Worm (Caenorhabditis elegans) whole organism, L4 larva: ENCODE results near the gene ZK418.2.

Experiments used
- F10B5.3 ChIP-seq: sonication (generic microtip); optimal IDR thresholded peaks from 2 replicates; lab custom pipeline; 2016; ENCODE audit warnings: mild to moderate bottlenecking, missing genetic modification characterization, missing compliant biosample characterization
- F26F4.8 ChIP-seq: fragments of 200-800 bp; sonication (Bioruptor generic); conservative IDR thresholded peaks from 2 replicates; pipeline ENCODE4 v1.3.6; 2022; ENCODE audit warnings: missing genetic modification characterization, missing compliant biosample characterization
- F37D6.2 ChIP-seq: sonication (generic microtip); optimal IDR thresholded peaks from 2 replicates; lab custom pipeline; 2016; ENCODE audit warnings: mild to moderate bottlenecking, missing genetic modification characterization, missing compliant biosample characterization
- R02D3.7 ChIP-seq: fragments of 150-350 bp; sonication (generic microtip); optimal IDR thresholded peaks from 3 replicates; lab custom pipeline; 2014; ENCODE audit warnings: missing biosample characterization, missing genetic modification characterization
- T20F7.1 ChIP-seq: fragments of 200-800 bp; sonication (Bioruptor generic); optimal IDR thresholded peaks from 2 replicates; lab custom pipeline; 2018; ENCODE audit warnings: mild to moderate bottlenecking, missing genetic modification characterization, missing compliant biosample characterization
- Y105C5A.15 ChIP-seq: fragments of 200-800 bp; sonication (Bioruptor generic); IDR thresholded peaks from 2 replicates; pipeline ENCODE4 v1.3.6; 2022; ENCODE audit warnings: missing genetic modification characterization, missing compliant biosample characterization
- Y48G9A.11 ChIP-seq: fragments of 200-800 bp; sonication (Bioruptor generic); IDR thresholded peaks from 2 replicates; pipeline ENCODE4 v1.3.6; 2022; ENCODE audit warnings: missing genetic modification reagents, missing genetic modification characterization, missing compliant biosample characterization
- Y5F2A.4 ChIP-seq: fragments of 200-800 bp; sonication (Bioruptor generic); optimal IDR thresholded peaks from 2 replicates; lab custom pipeline; 2018; ENCODE audit warnings: mild to moderate bottlenecking, missing genetic modification characterization, missing compliant biosample characterization
- ZK337.2 ChIP-seq: fragments of 200-800 bp; sonication (Bioruptor generic); IDR thresholded peaks from 2 replicates; pipeline ENCODE4 v1.3.6; 2022; ENCODE audit warnings: missing genetic modification reagents, missing genetic modification characterization, missing compliant biosample characterization
- aha-1 ChIP-seq: fragments of 150-350 bp; peaks from one replicate; lab custom pipeline; 2014; ENCODE audit warnings: missing biosample characterization, missing genetic modification characterization
- aly-2 ChIP-seq: sonication (generic microtip); optimal IDR thresholded peaks from 2 replicates; lab custom pipeline; 2018; ENCODE audit warnings: missing biosample characterization, missing genetic modification characterization
- ama-1 ChIP-seq: fragments of 150-350 bp; optimal IDR thresholded peaks from 2 replicates; lab custom pipeline; 2014; ENCODE audit warnings: inconsistent platforms, mixed read lengths
- attf-4 ChIP-seq: sonication (generic microtip); optimal IDR thresholded peaks from 3 replicates; lab custom pipeline; 2017; ENCODE audit warnings: missing biosample characterization, missing genetic modification characterization
- ceh-62 ChIP-seq: sonication (generic microtip); optimal IDR thresholded peaks from 2 replicates; lab custom pipeline; 2017; ENCODE audit warnings: missing biosample characterization, missing genetic modification characterization
- ceh-82 ChIP-seq: sonication (generic microtip); optimal IDR thresholded peaks from 2 replicates; lab custom pipeline; 2017; ENCODE audit warnings: missing biosample characterization, missing genetic modification characterization
- ces-1 ChIP-seq: fragments of 150-350 bp; sonication (generic microtip); optimal IDR thresholded peaks from 4 replicates; lab custom pipeline; 2014; ENCODE audit warnings: missing biosample characterization, missing genetic modification reagents, missing genetic modification characterization
- cey-2 ChIP-seq: sonication (generic microtip); optimal IDR thresholded peaks from 3 replicates; lab custom pipeline; 2017; ENCODE audit warnings: missing genetic modification characterization, mild to moderate bottlenecking, missing compliant biosample characterization, antibody characterized with exemption, borderline replicate concordance; ENCODE audit not compliant: insufficient read depth
- daf-16 ChIP-seq, 3 experiments: sonication (generic microtip); optimal IDR thresholded peaks; 2 replicates each; lab custom pipeline; 2016 to 2017; ENCODE audit warnings: missing genetic modification characterization in 3 of 3, missing genetic modification reagents in 3 of 3, mild to moderate bottlenecking in 2 of 3, missing compliant biosample characterization in 2 of 3, missing biosample characterization in 1 of 3, moderate library complexity in 1 of 3
- daf-19 ChIP-seq: fragments of 200-800 bp; sonication (Bioruptor generic); conservative IDR thresholded peaks from 2 replicates; pipeline ENCODE4 v1.3.6; 2022; ENCODE audit warnings: missing genetic modification characterization, missing compliant biosample characterization
- dmd-6 ChIP-seq: fragments of 200-800 bp; sonication (Bioruptor generic); IDR thresholded peaks from 2 replicates; pipeline ENCODE4 v1.3.6; 2022; ENCODE audit warnings: missing genetic modification reagents, missing genetic modification characterization, missing compliant biosample characterization
- dmd-8 ChIP-seq: fragments of 200-800 bp; sonication (Bioruptor generic); IDR thresholded peaks from 2 replicates; pipeline ENCODE4 v1.3.6; 2022; ENCODE audit warnings: missing genetic modification characterization, missing compliant biosample characterization
- dmd-9 ChIP-seq: fragments of 200-800 bp; sonication (Bioruptor generic); IDR thresholded peaks from 2 replicates; pipeline ENCODE4 v1.3.6; 2022; ENCODE audit warnings: missing genetic modification reagents, missing genetic modification characterization, missing compliant biosample characterization
- fos-1 ChIP-seq: fragments of 150-350 bp; optimal IDR thresholded peaks from 2 replicates; lab custom pipeline; 2014; ENCODE audit warnings: missing biosample characterization, missing genetic modification characterization
- hmg-1.1 ChIP-seq: fragments of 200-800 bp; sonication (Bioruptor generic); IDR thresholded peaks from 2 replicates; pipeline ENCODE4 v1.3.6; 2022; ENCODE audit warnings: missing genetic modification reagents, missing genetic modification characterization, missing compliant biosample characterization
- jun-1 ChIP-seq: fragments of 150-350 bp; optimal IDR thresholded peaks from 2 replicates; lab custom pipeline; 2014; ENCODE audit warnings: missing biosample characterization, missing genetic modification reagents, missing genetic modification characterization
- lin-15B ChIP-seq: fragments of 150-350 bp; sonication (generic microtip); optimal IDR thresholded peaks from 3 replicates; lab custom pipeline; 2014; ENCODE audit warnings: missing biosample characterization, missing genetic modification characterization
- lir-3 ChIP-seq: sonication (generic microtip); optimal IDR thresholded peaks from 2 replicates; lab custom pipeline; 2016; ENCODE audit warnings: mild to moderate bottlenecking, missing genetic modification characterization, missing compliant biosample characterization
- mdl-1 ChIP-seq, 2 experiments: fragments of 150-350 bp in 1 of 2; sonication (generic microtip) in 1 of 2; optimal IDR thresholded peaks; 2 replicates each; lab custom pipeline; 2014 to 2017; ENCODE audit warnings: missing biosample characterization in 2 of 2, missing genetic modification characterization in 2 of 2
- mep-1 ChIP-seq: fragments of 150-350 bp; sonication (generic microtip); optimal IDR thresholded peaks from 3 replicates; lab custom pipeline; 2014; ENCODE audit warnings: missing biosample characterization, missing genetic modification characterization
- nhr-10 ChIP-seq: fragments of 150-350 bp; optimal IDR thresholded peaks from 2 replicates; lab custom pipeline; 2014; ENCODE audit warnings: missing biosample characterization, missing genetic modification characterization
- nhr-102 ChIP-seq: sonication (generic microtip); optimal IDR thresholded peaks from 2 replicates; lab custom pipeline; 2016; ENCODE audit warnings: mild to moderate bottlenecking, missing genetic modification characterization, moderate library complexity, missing compliant biosample characterization
- nhr-11 ChIP-seq: fragments of 150-350 bp; optimal IDR thresholded peaks from 2 replicates; lab custom pipeline; 2014; ENCODE audit warnings: missing biosample characterization, missing genetic modification characterization
- nhr-111 ChIP-seq: fragments of 200-800 bp; sonication (Bioruptor generic); optimal IDR thresholded peaks from 2 replicates; lab custom pipeline; 2018; ENCODE audit warnings: mild to moderate bottlenecking, missing genetic modification characterization, missing compliant biosample characterization
- nhr-41 ChIP-seq: fragments of 200-800 bp; sonication (Bioruptor generic); IDR thresholded peaks from 2 replicates; pipeline ENCODE4 v1.3.6; 2022; ENCODE audit warnings: missing genetic modification reagents, missing genetic modification characterization, missing compliant biosample characterization
- nhr-42 ChIP-seq: fragments of 200-800 bp; sonication (Bioruptor generic); IDR thresholded peaks from 2 replicates; pipeline ENCODE4 v1.3.6; 2022; ENCODE audit warnings: missing genetic modification characterization, missing compliant biosample characterization
- nhr-6 ChIP-seq: fragments of 150-350 bp; optimal IDR thresholded peaks from 2 replicates; lab custom pipeline; 2014; ENCODE audit warnings: missing biosample characterization, missing genetic modification characterization
- nhr-76 ChIP-seq: fragments of 150-350 bp; optimal IDR thresholded peaks from 2 replicates; lab custom pipeline; 2014; ENCODE audit warnings: missing biosample characterization, missing genetic modification characterization
- nhr-77 ChIP-seq: fragments of 150-350 bp; optimal IDR thresholded peaks from 2 replicates; lab custom pipeline; 2014; ENCODE audit warnings: missing biosample characterization, missing genetic modification characterization
- pha-4 ChIP-seq, 2 experiments: fragments of 150-350 bp in 1 of 2; fragments of 200-800 bp in 1 of 2; sonication (Bioruptor generic) in 1 of 2; IDR thresholded peaks in 1 of 2; optimal IDR thresholded peaks in 1 of 2; 2 replicates each; pipeline versions ENCODE4 v1.3.6 to Lab custom; 2014 to 2022; ENCODE audit warnings: missing genetic modification characterization in 2 of 2, missing genetic modification reagents in 2 of 2, missing biosample characterization in 1 of 2, missing compliant biosample characterization in 1 of 2
- php-3 ChIP-seq: fragments of 200-800 bp; sonication (Bioruptor generic); IDR thresholded peaks from 2 replicates; pipeline ENCODE4 v1.3.6; 2022; ENCODE audit warnings: missing genetic modification reagents, missing genetic modification characterization, missing compliant biosample characterization
- rbr-2 ChIP-seq: sonication (generic microtip); optimal IDR thresholded peaks from 2 replicates; lab custom pipeline; 2016; ENCODE audit warnings: missing genotype, missing genetic modification characterization, missing compliant biosample characterization
- sdz-12 ChIP-seq: fragments of 200-800 bp; sonication (Bioruptor generic); optimal IDR thresholded peaks from 2 replicates; lab custom pipeline; 2018; ENCODE audit warnings: mild to moderate bottlenecking, missing genetic modification characterization, missing compliant biosample characterization
- set-16 ChIP-seq: fragments of 200-800 bp; sonication (Bioruptor generic); IDR thresholded peaks from 2 replicates; pipeline ENCODE4 v1.3.6; 2022; ENCODE audit warnings: missing genetic modification reagents, missing genetic modification characterization, missing compliant biosample characterization
- tag-97 ChIP-seq: fragments of 200-800 bp; sonication (Bioruptor generic); IDR thresholded peaks from 2 replicates; pipeline ENCODE4 v1.3.6; 2022; ENCODE audit warnings: missing genetic modification characterization, missing compliant biosample characterization
- tra-1 ChIP-seq: fragments of 200-800 bp; sonication (Bioruptor generic); IDR thresholded peaks from 2 replicates; pipeline ENCODE4 v1.3.6; 2022; ENCODE audit warnings: missing genetic modification reagents, missing genetic modification characterization, missing compliant biosample characterization
- unc-130 ChIP-seq: sonication (generic microtip); optimal IDR thresholded peaks from 2 replicates; lab custom pipeline; 2016; ENCODE audit warnings: missing genetic modification reagents, missing genetic modification characterization, missing compliant biosample characterization
- unc-62 ChIP-seq, 3 experiments: fragments of 150-350 bp in 1 of 3; sonication (generic microtip); optimal IDR thresholded peaks in 2 of 3; peaks in 1 of 3; 1 replicate in 1 of 3; 2 replicates in 2 of 3; lab custom pipeline; 2014 to 2017; ENCODE audit warnings: missing biosample characterization in 3 of 3, missing genetic modification characterization in 3 of 3, missing genetic modification reagents in 3 of 3, missing genotype in 1 of 3
- vab-7 ChIP-seq: fragments of 200-800 bp; sonication (Bioruptor generic); IDR thresholded peaks from 2 replicates; pipeline ENCODE4 v1.3.6; 2022; ENCODE audit warnings: missing genetic modification reagents, missing genetic modification characterization, missing compliant biosample characterization
- zfp-3 ChIP-seq: fragments of 200-800 bp; sonication (Bioruptor generic); conservative IDR thresholded peaks from 2 replicates; pipeline ENCODE4 v1.3.6; 2022; ENCODE audit warnings: missing genetic modification reagents, missing genetic modification characterization, missing compliant biosample characterization
- ztf-11 ChIP-seq: fragments of 150-350 bp; optimal IDR thresholded peaks from 2 replicates; lab custom pipeline; 2014; ENCODE audit warnings: missing biosample characterization, missing genetic modification characterization

The ZK418.2 gene

ce11 chrIII:7116615-7117252 lies 25.6 kb downstream of the ZK418.2 start (continued):
- TF ChIP-seq daf-16 (GFP tag; optimal IDR thresholded peaks at IDR 0.05; lab: Kevin White, UChicago) (no peak), daf-16 (tag; optimal IDR thresholded peaks at IDR 0.05; lab: Kevin White, UChicago) (peak; percentile 67), F37D6.2 (no peak), F10B5.3 (tag; lab: Kevin White, UChicago) (no peak), nhr-42 (GFP tag; lab: Robert Waterston, UW) (no peak), tag-97 (no peak), Y5F2A.4 (GFP tag; lab: Kevin White, UChicago) (no peak), nhr-102 (tag; lab: Kevin White, UChicago) (no peak), nhr-10 (tag; lab: Kevin White, UChicago) (peak; percentile 88), mdl-1 (tag; optimal IDR thresholded peaks at IDR 0.05; lab: Kevin White, UChicago) (peak; percentile 46 to 71), Y48G9A.11 (no peak), ZK337.2 (GFP tag; lab: Robert Waterston, UW) (no peak), pha-4 (GFP tag; IDR thresholded peaks at IDR 0.05; lab: Robert Waterston, UW) (no peak), pha-4 (tag; optimal IDR thresholded peaks at IDR 0.05; lab: Kevin White, UChicago) (no peak), tra-1 (GFP tag; lab: Robert Waterston, UW) (peak; percentile 46; the same call in 1 of the 2 replicates), nhr-77 (tag; lab: Kevin White, UChicago) (peak; percentile 31), ces-1 (GFP tag; lab: Kevin White, UChicago) (no peak), nhr-76 (no peak), lir-3 (tag; lab: Kevin White, UChicago) (no peak), dmd-9 (GFP tag; lab: Robert Waterston, UW) (no peak), nhr-41 (GFP tag; lab: Robert Waterston, UW) (no peak), unc-62 (GFP tag; optimal IDR thresholded peaks at IDR 0.05 in 1 of 2; lab: Kevin White, UChicago) (no peak), unc-62 (tag; optimal IDR thresholded peaks at IDR 0.05; lab: Kevin White, UChicago) (no peak), hmg-1.1 (GFP tag; lab: Robert Waterston, UW) (peak; percentile 61), php-3 (GFP tag; lab: Robert Waterston, UW) (no peak), jun-1 (tag; lab: Kevin White, UChicago) (no peak), aly-2 (no peak), daf-19 (no peak), nhr-6 (tag; lab: Kevin White, UChicago) (peak; percentile 17), mep-1 (peak; percentile 79), dmd-6 (peak; percentile 77), nhr-11 (tag; lab: Kevin White, UChicago) (peak; percentile 9), attf-4 (tag; lab: Kevin White, UChicago) (no peak), cey-2 (tag; lab: Kevin White, UChicago) (no peak), Y105C5A.15 (GFP tag; lab: Robert Waterston, UW) (no peak), nhr-111 (GFP tag; lab: Kevin White, UChicago) (no peak), R02D3.7 (tag; lab: Kevin White, UChicago) (no peak), vab-7 (GFP tag; lab: Robert Waterston, UW) (no peak), aha-1 (tag; lab: Kevin White, UChicago) (peak; percentile 91), sdz-12 (GFP tag; lab: Kevin White, UChicago) (no peak), ceh-62 (tag; lab: Kevin White, UChicago) (no peak), ama-1 (lab: Kevin White, UChicago) (no peak), ztf-11 (no peak), lin-15B (no peak), set-16 (GFP tag; lab: Robert Waterston, UW) (no peak), T20F7.1 (no peak), F26F4.8 (no peak), fos-1 (tag; lab: Kevin White, UChicago) (no peak), unc-130 (no peak), dmd-8 (no peak), ceh-82 (tag; lab: Kevin White, UChicago) (no peak), zfp-3 (GFP tag; lab: Robert Waterston, UW) (0 out of 2 replicates have a peak, but pooled peaks have one; percentile 13), rbr-2 (tag; lab: Kevin White, UChicago) (peak; percentile 34)
